Worm (Caenorhabditis elegans) whole organism, L1 larva: ENCODE measurements around the gene unc-105.

ENCODE experiments used
- C04F5.9 ChIP-seq: sonication (generic microtip); optimal IDR thresholded peaks from 2 replicates; lab custom pipeline; 2016; ENCODE audit warnings: missing genetic modification characterization, missing compliant biosample characterization
- C16A3.4 ChIP-seq: fragments of 150-350 bp; optimal IDR thresholded peaks from 2 replicates; lab custom pipeline; 2014; ENCODE audit warnings: missing biosample characterization, missing genetic modification characterization
- C34B4.2 ChIP-seq: sonication (generic microtip); optimal IDR thresholded peaks from 2 replicates; lab custom pipeline; 2017; ENCODE audit warnings: mild to moderate bottlenecking, missing genetic modification characterization, missing compliant biosample characterization
- F16B12.6 ChIP-seq: fragments of 150-350 bp; optimal IDR thresholded peaks from 2 replicates; lab custom pipeline; 2014; ENCODE audit warnings: missing biosample characterization, missing genetic modification characterization
- Y116A8C.19 ChIP-seq: sonication (generic microtip); optimal IDR thresholded peaks from 2 replicates; lab custom pipeline; 2016; ENCODE audit warnings: missing compliant biosample characterization, missing genetic modification characterization, borderline replicate concordance
- aha-1 ChIP-seq: fragments of 150-350 bp; optimal IDR thresholded peaks from 2 replicates; lab custom pipeline; 2014; ENCODE audit warnings: missing biosample characterization, missing genetic modification characterization
- alr-1 ChIP-seq: fragments of 200-800 bp; sonication (Bioruptor generic); optimal IDR thresholded peaks from 2 replicates; lab custom pipeline; 2018; ENCODE audit warnings: borderline replicate concordance, mild to moderate bottlenecking, missing genetic modification characterization, missing compliant biosample characterization
- aly-2 ChIP-seq: fragments of 150-350 bp; optimal IDR thresholded peaks from 2 replicates; lab custom pipeline; 2014; ENCODE audit warnings: missing biosample characterization, missing genetic modification characterization
- blmp-1 ChIP-seq: fragments of 150-350 bp; optimal IDR thresholded peaks from 2 replicates; lab custom pipeline; 2014; ENCODE audit warnings: missing biosample characterization, missing genetic modification characterization
- ceh-63 ChIP-seq: fragments of 200-800 bp; sonication (Bioruptor generic); optimal IDR thresholded peaks from 2 replicates; lab custom pipeline; 2018; ENCODE audit warnings: mild to moderate bottlenecking, missing genetic modification characterization, missing compliant biosample characterization
- ceh-88 ChIP-seq: fragments of 200-800 bp; sonication (Bioruptor generic); IDR thresholded peaks from 2 replicates; pipeline ENCODE4 v1.3.6; 2022; ENCODE audit warnings: missing genetic modification characterization, missing compliant biosample characterization
- ceh-90 ChIP-seq: sonication (generic microtip); optimal IDR thresholded peaks from 2 replicates; lab custom pipeline; 2016; ENCODE audit warnings: missing genetic modification characterization, missing compliant biosample characterization
- ces-1 ChIP-seq: fragments of 150-350 bp; optimal IDR thresholded peaks from 2 replicates; lab custom pipeline; 2014; ENCODE audit warnings: missing biosample characterization, missing genetic modification reagents, missing genetic modification characterization
- dpl-1 ChIP-seq, 3 experiments: fragments of 150-350 bp in 2 of 3; sonication (generic microtip) in 1 of 3; optimal IDR thresholded peaks; 2 replicates each; lab custom pipeline; 2014 to 2017; ENCODE audit warnings: missing biosample characterization in 3 of 3, missing genetic modification characterization in 3 of 3, missing genetic modification reagents in 3 of 3
- efl-3 ChIP-seq: fragments of 200-800 bp; sonication (Bioruptor generic); optimal IDR thresholded peaks from 2 replicates; lab custom pipeline; 2018; ENCODE audit warnings: mild to moderate bottlenecking, missing genetic modification characterization, missing compliant biosample characterization
- elt-2 ChIP-seq: sonication (generic microtip); optimal IDR thresholded peaks from 2 replicates; lab custom pipeline; 2016; ENCODE audit warnings: missing genetic modification characterization, mild to moderate bottlenecking, inconsistent platforms, missing compliant biosample characterization, missing genetic modification reagents
- elt-3 ChIP-seq, 6 experiments: fragments of 150-350 bp in 1 of 6; sonication (generic microtip); optimal IDR thresholded peaks; 2 replicates each; lab custom pipeline; 2017 to 2018; ENCODE audit warnings: missing biosample characterization in 6 of 6, missing genetic modification characterization in 6 of 6, inconsistent platforms in 1 of 6
- fkh-8 ChIP-seq: sonication (generic microtip); optimal IDR thresholded peaks from 2 replicates; lab custom pipeline; 2016; ENCODE audit warnings: mild to moderate bottlenecking, missing genetic modification characterization, missing compliant biosample characterization
- fos-1 ChIP-seq: fragments of 150-350 bp; optimal IDR thresholded peaks from 2 replicates; lab custom pipeline; 2014; ENCODE audit warnings: missing biosample characterization, missing genetic modification characterization
- grh-1 ChIP-seq: fragments of 200-800 bp; sonication (Bioruptor generic); IDR thresholded peaks from 2 replicates; pipeline ENCODE4 v1.3.6; 2022; ENCODE audit warnings: missing genetic modification reagents, missing genetic modification characterization, missing compliant biosample characterization
- hpl-2 ChIP-seq: fragments of 150-350 bp; optimal IDR thresholded peaks from 2 replicates; lab custom pipeline; 2014; ENCODE audit warnings: missing biosample characterization, missing genetic modification reagents, missing genetic modification characterization
- irx-1 ChIP-seq: sonication (generic microtip); optimal IDR thresholded peaks from 2 replicates; lab custom pipeline; 2016; ENCODE audit warnings: missing genetic modification characterization, missing compliant biosample characterization
- isw-1 ChIP-seq: fragments of 200-800 bp; sonication (Bioruptor generic); IDR thresholded peaks from 2 replicates; pipeline ENCODE4 v1.3.6; 2022; ENCODE audit warnings: missing genetic modification characterization, missing compliant biosample characterization
- jun-1 ChIP-seq: fragments of 150-350 bp; optimal IDR thresholded peaks from 2 replicates; lab custom pipeline; 2014; ENCODE audit warnings: missing biosample characterization, missing genetic modification reagents, missing genetic modification characterization
- lin-14 ChIP-seq: fragments of 200-800 bp; sonication (Bioruptor generic); optimal IDR thresholded peaks from 2 replicates; lab custom pipeline; 2018; ENCODE audit warnings: mild to moderate bottlenecking, missing genetic modification characterization, moderate library complexity, missing compliant biosample characterization
- lir-3 ChIP-seq: sonication (generic microtip); optimal IDR thresholded peaks from 2 replicates; lab custom pipeline; 2016; ENCODE audit warnings: mild to moderate bottlenecking, missing genetic modification characterization, moderate library complexity, missing compliant biosample characterization; ENCODE audit not compliant: poor library complexity
- mab-9 ChIP-seq: fragments of 200-800 bp; sonication (Bioruptor generic); IDR thresholded peaks from 2 replicates; pipeline ENCODE4 v1.3.6; 2022; ENCODE audit warnings: missing genetic modification reagents, missing genetic modification characterization, missing compliant biosample characterization
- mef-2 ChIP-seq: fragments of 150-350 bp; optimal IDR thresholded peaks from 2 replicates; lab custom pipeline; 2014; ENCODE audit warnings: missing biosample characterization, missing genetic modification characterization
- nhr-11 ChIP-seq: fragments of 150-350 bp; optimal IDR thresholded peaks from 2 replicates; lab custom pipeline; 2014; ENCODE audit warnings: missing biosample characterization, missing genetic modification characterization
- nhr-19 ChIP-seq: fragments of 200-800 bp; sonication (Bioruptor generic); conservative IDR thresholded peaks from 2 replicates; pipeline ENCODE4 v1.3.6; 2022; ENCODE audit warnings: missing genetic modification characterization, missing compliant biosample characterization
- nhr-20 ChIP-seq: sonication (generic microtip); optimal IDR thresholded peaks from 2 replicates; lab custom pipeline; 2016; ENCODE audit warnings: mild to moderate bottlenecking, missing genetic modification characterization, missing compliant biosample characterization
- nhr-237 ChIP-seq: fragments of 150-350 bp; optimal IDR thresholded peaks from 2 replicates; lab custom pipeline; 2014; ENCODE audit warnings: missing biosample characterization, missing genetic modification characterization
- nhr-71 ChIP-seq: sonication (generic microtip); optimal IDR thresholded peaks from 2 replicates; lab custom pipeline; 2016; ENCODE audit warnings: mild to moderate bottlenecking, missing genetic modification characterization, moderate library complexity, missing compliant biosample characterization
- nhr-76 ChIP-seq: sonication (generic microtip); optimal IDR thresholded peaks from 2 replicates; lab custom pipeline; 2017; ENCODE audit warnings: missing biosample characterization, missing genetic modification characterization
- nhr-77 ChIP-seq: fragments of 150-350 bp; optimal IDR thresholded peaks from 2 replicates; lab custom pipeline; 2014; ENCODE audit warnings: missing biosample characterization, missing genetic modification characterization
- nhr-84 ChIP-seq: sonication (generic microtip); optimal IDR thresholded peaks from 2 replicates; lab custom pipeline; 2017; ENCODE audit warnings: missing biosample characterization, missing genetic modification characterization
- nhr-90 ChIP-seq: sonication (generic microtip); optimal IDR thresholded peaks from 2 replicates; lab custom pipeline; 2016; ENCODE audit warnings: mild to moderate bottlenecking, missing genetic modification characterization, missing compliant biosample characterization; ENCODE audit not compliant: poor library complexity
- pag-3 ChIP-seq: sonication (generic microtip); optimal IDR thresholded peaks from 2 replicates; lab custom pipeline; 2017; ENCODE audit warnings: missing genetic modification characterization, mild to moderate bottlenecking, missing compliant biosample characterization, antibody characterized with exemption, borderline replicate concordance; ENCODE audit not compliant: insufficient read depth
- pax-3 ChIP-seq: fragments of 200-800 bp; sonication (Bioruptor generic); optimal IDR thresholded peaks from 2 replicates; lab custom pipeline; 2018; ENCODE audit warnings: mild to moderate bottlenecking, missing genetic modification characterization, moderate library complexity, missing compliant biosample characterization
- pqm-1 ChIP-seq: sonication (generic microtip); optimal IDR thresholded peaks from 3 replicates; lab custom pipeline; 2017; ENCODE audit warnings: missing biosample characterization, missing genetic modification characterization
- skn-1 ChIP-seq: fragments of 150-350 bp; optimal IDR thresholded peaks from 2 replicates; lab custom pipeline; 2014; ENCODE audit warnings: missing biosample characterization, missing genetic modification characterization
- snpc-4 ChIP-seq: fragments of 150-350 bp; optimal IDR thresholded peaks from 2 replicates; lab custom pipeline; 2014; ENCODE audit warnings: missing biosample characterization, missing genetic modification characterization
- snu-23 ChIP-seq: sonication (generic microtip); optimal IDR thresholded peaks from 2 replicates; lab custom pipeline; 2016; ENCODE audit warnings: missing genetic modification characterization, missing compliant biosample characterization
- sptf-1 ChIP-seq: fragments of 150-350 bp; optimal IDR thresholded peaks from 2 replicates; lab custom pipeline; 2014; ENCODE audit warnings: missing biosample characterization, missing genetic modification characterization
- swsn-7 ChIP-seq: sonication (generic microtip); optimal IDR thresholded peaks from 2 replicates; lab custom pipeline; 2016; ENCODE audit warnings: missing genetic modification characterization, missing compliant biosample characterization
- unc-130 ChIP-seq: fragments of 150-350 bp; optimal IDR thresholded peaks from 2 replicates; lab custom pipeline; 2017; ENCODE audit warnings: missing biosample characterization, missing genetic modification characterization, inconsistent platforms
- unc-30 ChIP-seq: sonication (generic microtip); optimal IDR thresholded peaks from 2 replicates; lab custom pipeline; 2017; ENCODE audit warnings: missing biosample characterization, missing genetic modification characterization
- unc-62 ChIP-seq: fragments of 150-350 bp; optimal IDR thresholded peaks from 2 replicates; lab custom pipeline; 2014; ENCODE audit warnings: missing biosample characterization, missing genetic modification reagents, missing genetic modification characterization
- unc-98 ChIP-seq: fragments of 200-800 bp; sonication (Bioruptor generic); IDR thresholded peaks from 2 replicates; pipeline ENCODE4 v1.3.6; 2022; ENCODE audit warnings: missing genetic modification characterization, missing compliant biosample characterization
- zag-1 ChIP-seq: fragments of 150-350 bp; optimal IDR thresholded peaks from 2 replicates; lab custom pipeline; 2014; ENCODE audit warnings: missing biosample characterization, missing genetic modification characterization
- zip-4 ChIP-seq: fragments of 200-800 bp; sonication (Bioruptor generic); optimal IDR thresholded peaks from 2 replicates; lab custom pipeline; 2018; ENCODE audit warnings: mild to moderate bottlenecking, missing genetic modification characterization, moderate library complexity, missing compliant biosample characterization
- ztf-11 ChIP-seq, 2 experiments: sonication (generic microtip); optimal IDR thresholded peaks; 2 replicates each; lab custom pipeline; 2016 to 2017; ENCODE audit warnings: missing genetic modification characterization in 2 of 2, missing biosample characterization in 1 of 2, missing compliant biosample characterization in 1 of 2

unc-105 gene

ce11 chrII:8102041-8102440, 14.2 kb upstream of the unc-105 start, which contains the start of gene sre-2:
Gene sre-2 (minus strand): TSS chrII:8102141.
- no peak for TF ChIP-seq lin-14 (GFP tag; lab: Kevin White, UChicago)
- TF ChIP-seq mef-2 = no peak
- no peak for TF ChIP-seq blmp-1
- TF ChIP-seq fos-1 (tag; lab: Kevin White, UChicago) = no peak
- TF ChIP-seq unc-130 (tag; lab: Kevin White, UChicago) = no peak
- no peak for TF ChIP-seq aha-1 (tag; lab: Kevin White, UChicago)
- no peak for TF ChIP-seq nhr-71
- TF ChIP-seq aly-2 (tag; lab: Kevin White, UChicago) = no peak
- no peak for TF ChIP-seq grh-1 (GFP tag; lab: Robert Waterston, UW)
- no peak for TF ChIP-seq nhr-11 (tag; lab: Kevin White, UChicago)
- TF ChIP-seq ceh-90 (tag; lab: Kevin White, UChicago) = no peak
- TF ChIP-seq elt-3 (tag; optimal IDR thresholded peaks at IDR 0.05; lab: Kevin White, UChicago) = no peak
- no peak for TF ChIP-seq pag-3 (tag; lab: Kevin White, UChicago)

- TF ChIP-seq isw-1 = no peak
- no peak for TF ChIP-seq C34B4.2
- TF ChIP-seq Y116A8C.19 (tag; lab: Kevin White, UChicago) = no peak
- no peak for TF ChIP-seq mef-2
- TF ChIP-seq nhr-77 (tag; lab: Kevin White, UChicago) = no peak
- TF ChIP-seq skn-1 (tag; lab: Kevin White, UChicago) = no peak
- TF ChIP-seq sptf-1 (tag; lab: Kevin White, UChicago) = no peak
- TF ChIP-seq alr-1 (tag; lab: Kevin White, UChicago) = no peak
- no peak for TF ChIP-seq lir-3 (tag; lab: Kevin White, UChicago)
- no peak for TF ChIP-seq mab-9 (GFP tag; lab: Robert Waterston, UW)
- TF ChIP-seq jun-1 (tag; lab: Kevin White, UChicago) = no peak
- no peak for TF ChIP-seq snpc-4
- no peak for TF ChIP-seq zag-1
- TF ChIP-seq ceh-88 (GFP tag; lab: Robert Waterston, UW) = no peak
- no peak for TF ChIP-seq fkh-8
- no peak for TF ChIP-seq nhr-84 (tag; lab: Kevin White, UChicago)
- TF ChIP-seq nhr-90 = no peak
- TF ChIP-seq C04F5.9 = no peak
- no peak for TF ChIP-seq efl-3 (GFP tag; lab: Kevin White, UChicago)
- no peak for TF ChIP-seq irx-1 (tag; lab: Kevin White, UChicago)
- no peak for TF ChIP-seq nhr-237 (tag; lab: Kevin White, UChicago)
- no peak for TF ChIP-seq nhr-76 (tag; lab: Kevin White, UChicago)
- TF ChIP-seq C16A3.4 (tag; lab: Kevin White, UChicago) = no peak
- no peak for TF ChIP-seq pax-3 (tag; lab: Kevin White, UChicago)
- TF ChIP-seq swsn-7 (tag; lab: Kevin White, UChicago) = no peak
- no peak for TF ChIP-seq ces-1 (GFP tag; lab: Kevin White, UChicago)
- TF ChIP-seq dpl-1 (GFP tag; optimal IDR thresholded peaks at IDR 0.05; lab: Kevin White, UChicago) = peak in 2 of 3 experiments; percentile 5 to 32
- no peak for TF ChIP-seq hpl-2 (GFP tag; lab: Kevin White, UChicago)
- TF ChIP-seq unc-30 (tag; lab: Kevin White, UChicago) = no peak
- no peak for TF ChIP-seq pqm-1 (tag; lab: Kevin White, UChicago)
- TF ChIP-seq unc-62 (GFP tag; lab: Kevin White, UChicago) = no peak
- TF ChIP-seq elt-2 (tag; lab: Kevin White, UChicago) = no peak
- peak; percentile 20 for TF ChIP-seq nhr-20
- peak; percentile 59 for TF ChIP-seq snu-23 (GFP tag; lab: Kevin White, UChicago)
- TF ChIP-seq zip-4 (GFP tag; lab: Kevin White, UChicago) = no peak
- no peak for TF ChIP-seq ztf-11 (tag; optimal IDR thresholded peaks at IDR 0.05; lab: Kevin White, UChicago)
- no peak for TF ChIP-seq elt-3 (tag; optimal IDR thresholded peaks at IDR 0.05; lab: Kevin White, UChicago)
- TF ChIP-seq F16B12.6 (tag; lab: Kevin White, UChicago) = no peak
- no peak for TF ChIP-seq ceh-63
- TF ChIP-seq unc-98 (GFP tag; lab: Robert Waterston, UW) = no peak
- peak; percentile 82 for TF ChIP-seq lin-14 (GFP tag; lab: Kevin White, UChicago)
- peak; percentile 12 for TF ChIP-seq nhr-19
Measured at ce11 chrII:8104998-8105397, 11.3 kb upstream of the unc-105 start, which contains the start of gene sfxn-5. Gene sfxn-5 (minus strand): TSS chrII:8105052.
